Worm (Caenorhabditis elegans) whole organism, young adult: Measurements from ENCODE around the gene srw-56.

Source experiments
- F49E8.2 ChIP-seq: sonication (generic microtip); optimal IDR thresholded peaks from 3 replicates; lab custom pipeline; 2017; ENCODE audit warnings: missing genetic modification characterization, mild to moderate bottlenecking, missing compliant biosample characterization, antibody characterized with exemption, moderate library complexity; ENCODE audit not compliant: insufficient read depth
- aptf-3 ChIP-seq: fragments of 200-800 bp; sonication (Bioruptor generic); IDR thresholded peaks from 2 replicates; pipeline ENCODE4 v1.3.6; 2022; ENCODE audit warnings: missing genetic modification characterization, missing compliant biosample characterization
- attf-5 ChIP-seq: fragments of 200-800 bp; sonication (Bioruptor generic); optimal IDR thresholded peaks from 2 replicates; lab custom pipeline; 2018; ENCODE audit warnings: mild to moderate bottlenecking, missing genetic modification characterization, missing compliant biosample characterization
- him-1 ChIP-seq: sonication (generic microtip); optimal IDR thresholded peaks from 2 replicates; lab custom pipeline; 2016; ENCODE audit warnings: missing genotype, missing genetic modification reagents, missing genetic modification characterization, missing compliant biosample characterization
- hmg-20 ChIP-seq: fragments of 200-800 bp; sonication (Bioruptor generic); IDR thresholded peaks from 2 replicates; pipeline ENCODE4 v1.3.6; 2022; ENCODE audit warnings: missing genetic modification reagents, missing genetic modification characterization, missing compliant biosample characterization
- lag-1 ChIP-seq: fragments of 200-800 bp; sonication (Bioruptor generic); IDR thresholded peaks from 2 replicates; pipeline ENCODE4 v1.3.6; 2022; ENCODE audit warnings: missing genetic modification reagents, missing genetic modification characterization, missing compliant biosample characterization
- lin-35 ChIP-seq, 3 experiments: fragments of 150-350 bp in 2 of 3; sonication (generic microtip) in 1 of 3; optimal IDR thresholded peaks; 2 replicates each; lab custom pipeline; 2014 to 2018; ENCODE audit warnings: missing biosample characterization in 3 of 3, missing genetic modification characterization in 3 of 3, missing genetic modification reagents in 3 of 3
- lin-54 ChIP-seq: fragments of 200-800 bp; sonication (Bioruptor generic); optimal IDR thresholded peaks from 2 replicates; lab custom pipeline; 2018; ENCODE audit warnings: mild to moderate bottlenecking, missing genetic modification characterization, missing compliant biosample characterization
- lsy-27 ChIP-seq: sonication (generic microtip); optimal IDR thresholded peaks from 2 replicates; lab custom pipeline; 2017; ENCODE audit warnings: missing genetic modification characterization, mild to moderate bottlenecking, missing compliant biosample characterization, antibody characterized with exemption, missing genotype, borderline replicate concordance; ENCODE audit not compliant: insufficient read depth
- madf-6 ChIP-seq: fragments of 200-800 bp; sonication (Bioruptor generic); IDR thresholded peaks from 2 replicates; pipeline ENCODE4 v1.3.6; 2022; ENCODE audit warnings: missing genetic modification reagents, missing genetic modification characterization, missing compliant biosample characterization
- snpc-4 ChIP-seq, 5 experiments: fragments of 150-350 bp in 1 of 5; sonication (generic microtip) in 4 of 5; optimal IDR thresholded peaks; 2 replicates each; lab custom pipeline; 2014 to 2018; ENCODE audit warnings: missing genetic modification characterization in 5 of 5, missing biosample characterization in 3 of 5, antibody characterized with exemption in 2 of 5, mild to moderate bottlenecking in 2 of 5, missing compliant biosample characterization in 2 of 5, missing genotype in 2 of 5, moderate library complexity in 2 of 5, missing genetic modification reagents in 1 of 5
- unc-130 ChIP-seq: sonication (generic microtip); optimal IDR thresholded peaks from 2 replicates; lab custom pipeline; 2016; ENCODE audit warnings: missing genetic modification reagents, missing genetic modification characterization, missing compliant biosample characterization
- unc-62 ChIP-seq: fragments of 150-350 bp; optimal IDR thresholded peaks from 2 replicates; lab custom pipeline; 2014; ENCODE audit warnings: missing biosample characterization, missing genetic modification reagents, missing genetic modification characterization

- TF ChIP-seq unc-62 (GFP tag; lab: Kevin White, UChicago) (no peak), attf-5 (GFP tag; lab: Kevin White, UChicago) (no peak), lag-1 (GFP tag; lab: Robert Waterston, UW) (no peak), lin-54 (GFP tag; lab: Kevin White, UChicago) (no peak), snpc-4 (GFP tag; optimal IDR thresholded peaks at IDR 0.05; lab: Kevin White, UChicago) (no peak), snpc-4 (tag; optimal IDR thresholded peaks at IDR 0.05; lab: Kevin White, UChicago) (no peak), madf-6 (no peak), lsy-27 (no peak), unc-130 (GFP tag; lab: Kevin White, UChicago) (no peak), F49E8.2 (no peak), aptf-3 (no peak), him-1 (tag; lab: Kevin White, UChicago) (no peak), hmg-20 (GFP tag; lab: Robert Waterston, UW) (no peak), lin-35 (GFP tag; optimal IDR thresholded peaks at IDR 0.05; lab: Kevin White, UChicago) (no peak)
Observed at ce11 chrV:15915919-15916318, 36.7 kb downstream of the srw-56 start, which contains the start of gene gst-38.
